Fruit fly (Drosophila melanogaster): ENCODE data around the gene Septin4.

DNA sequence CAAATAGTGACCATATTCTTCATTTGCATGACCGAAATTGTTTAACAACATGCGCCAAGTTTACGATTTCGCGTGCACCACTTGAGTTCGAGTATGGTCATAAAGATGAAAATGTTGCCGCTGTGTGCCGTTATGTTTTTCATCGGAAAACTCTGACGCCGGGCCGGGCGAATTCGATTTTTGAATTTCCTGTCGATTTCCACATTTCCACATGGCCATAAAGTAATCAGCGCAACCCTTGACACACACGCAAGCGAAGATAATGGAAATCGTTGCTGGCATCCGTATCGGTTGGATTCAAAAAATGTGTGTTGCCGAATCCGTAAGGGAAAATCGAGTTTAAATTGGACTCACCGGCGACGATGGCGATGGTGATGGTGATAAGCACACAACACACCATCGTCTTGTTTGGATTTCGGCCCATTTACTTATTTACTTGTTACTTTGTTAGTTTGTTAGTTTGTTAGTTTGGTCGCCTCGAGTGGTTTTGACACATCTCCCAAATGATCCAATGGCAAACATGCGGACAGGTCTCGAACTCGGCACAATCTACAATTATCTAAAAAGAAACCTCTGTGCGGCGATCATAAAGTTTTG, 50.3 kb downstream of the Septin4 start:
- TF ChIP-seq Ptx1 (GFP tag; IDR thresholded peaks at IDR 0.05), result no peak
- TF ChIP-seq CG12071 (GFP tag; optimal IDR thresholded peaks at IDR 0.05), result peak; percentile 48
- TF ChIP-seq Asciz (GFP tag; optimal IDR thresholded peaks at IDR 0.05), result peak; percentile 64
- TF ChIP-seq wek (GFP tag; optimal IDR thresholded peaks at IDR 0.05), result peak; percentile 78
- peak; percentile 41 for TF ChIP-seq CG2712 (tag; optimal IDR thresholded peaks at IDR 0.05)
- TF ChIP-seq kay (GFP tag; optimal IDR thresholded peaks at IDR 0.05), result no peak
- TF ChIP-seq Deaf1 (tag; optimal IDR thresholded peaks at IDR 0.05), result no peak
- TF ChIP-seq mam (GFP tag; optimal IDR thresholded peaks at IDR 0.05), result no peak
- TF ChIP-seq Dll (GFP tag; IDR thresholded peaks at IDR 0.05; ENCODE audit: partially characterized antibody), result 0 out of 4 replicates have a peak, but pooled peaks have one; percentile 14
- no peak for TF ChIP-seq trem (tag; optimal IDR thresholded peaks at IDR 0.05)
- TF ChIP-seq CG34376 (GFP tag; optimal IDR thresholded peaks at IDR 0.05), result peak; percentile 27
- TF ChIP-seq CG9215 (GFP tag; IDR thresholded peaks at IDR 0.05), result no peak
- peak; percentile 68 for TF ChIP-seq fd102C (GFP tag; optimal IDR thresholded peaks at IDR 0.05)

Measured in whole organism, embryonic.